Fruit fly (Drosophila melanogaster) whole organism, embryonic: ENCODE data around the gene PIG-U.
A peak's percentile ranks its signal among the peaks of the same experiment; 100 is the strongest.

Experiments
- Asciz ChIP-seq: fragments of 200-800 bp; sonication (Bioruptor generic); optimal IDR thresholded peaks from 2 replicates; lab custom pipeline; 2017; ENCODE audit warnings: missing biosample characterization, mild to moderate bottlenecking, missing genetic modification characterization, missing genetic modification reagents
- CG10267 ChIP-seq: fragments of 200-800 bp; sonication (Bioruptor generic); optimal IDR thresholded peaks from 2 replicates; lab custom pipeline; 2018; ENCODE audit warnings: missing biosample characterization, mild to moderate bottlenecking, missing genetic modification characterization, moderate library complexity
- CG10543 ChIP-seq: fragments of 200-800 bp; sonication (Bioruptor generic); optimal IDR thresholded peaks from 3 replicates; lab custom pipeline; 2017; ENCODE audit warnings: missing biosample characterization, mild to moderate bottlenecking, missing genetic modification characterization, moderate library complexity
- CG11456 ChIP-seq: fragments of 200-800 bp; sonication (Bioruptor generic); IDR thresholded peaks from 3 replicates; pipeline ENCODE4 v1.3.6; 2022; ENCODE audit warnings: missing biosample characterization, missing genetic modification characterization
- CG12104 ChIP-seq: fragments of 200-800 bp; sonication (Bioruptor generic); optimal IDR thresholded peaks from 3 replicates; lab custom pipeline; 2016; ENCODE audit warnings: missing biosample characterization, missing genetic modification characterization
- CG12659 ChIP-seq: fragments of 200-800 bp; sonication (Bioruptor generic); optimal IDR thresholded peaks from 3 replicates; lab custom pipeline; 2017; ENCODE audit warnings: mild to moderate bottlenecking, missing biosample characterization, missing genetic modification reagents, missing genetic modification characterization
- CG14014 ChIP-seq: fragments of 200-800 bp; sonication (Bioruptor generic); IDR thresholded peaks from 2 replicates; pipeline ENCODE4 v1.3.6; 2022; ENCODE audit warnings: missing biosample characterization, missing genetic modification characterization
- CG15479 ChIP-seq: fragments of 200-800 bp; sonication (Bioruptor generic); optimal IDR thresholded peaks from 3 replicates; lab custom pipeline; 2019; ENCODE audit warnings: missing biosample characterization, mild to moderate bottlenecking, missing genetic modification characterization, moderate library complexity
- CG15601 ChIP-seq: fragments of 200-800 bp; sonication (Bioruptor generic); optimal IDR thresholded peaks from 3 replicates; lab custom pipeline; 2019; ENCODE audit warnings: missing biosample characterization, mild to moderate bottlenecking, missing genetic modification characterization, moderate library complexity
- CG1647 ChIP-seq: fragments of 200-800 bp; sonication (Bioruptor generic); optimal IDR thresholded peaks from 3 replicates; lab custom pipeline; 2016; ENCODE audit warnings: missing biosample characterization, missing genetic modification characterization
- CG17361 ChIP-seq: fragments of 200-800 bp; sonication (Bioruptor generic); IDR thresholded peaks from 3 replicates; pipeline ENCODE4 v1.3.6; 2022; ENCODE audit warnings: missing biosample characterization, missing genetic modification characterization
- CG17385 ChIP-seq: fragments of 200-800 bp; sonication (Bioruptor generic); optimal IDR thresholded peaks from 3 replicates; lab custom pipeline; 2018; ENCODE audit warnings: missing biosample characterization, mild to moderate bottlenecking, missing genetic modification characterization
- CG30020 ChIP-seq: fragments of 200-800 bp; optimal IDR thresholded peaks from 2 replicates; lab custom pipeline; 2019; ENCODE audit warnings: missing biosample characterization, mild to moderate bottlenecking, missing genetic modification characterization, moderate library complexity
- CG3163 ChIP-seq: fragments of 200-800 bp; sonication (Bioruptor generic); optimal IDR thresholded peaks from 3 replicates; lab custom pipeline; 2016; ENCODE audit warnings: missing biosample characterization, missing genetic modification characterization
- CG32532 ChIP-seq: fragments of 200-800 bp; sonication (Bioruptor generic); IDR thresholded peaks from 2 replicates; pipeline ENCODE4 v1.3.6; 2022; ENCODE audit warnings: missing biosample characterization, missing genetic modification characterization
- CG33213 ChIP-seq: fragments of 200-800 bp; sonication (Bioruptor generic); optimal IDR thresholded peaks from 3 replicates; lab custom pipeline; 2016; ENCODE audit warnings: missing biosample characterization, missing genetic modification characterization
- CG6765 ChIP-seq: fragments of 200-800 bp; sonication (Bioruptor generic); optimal IDR thresholded peaks from 3 replicates; lab custom pipeline; 2017; ENCODE audit warnings: missing biosample characterization, mild to moderate bottlenecking, missing genetic modification characterization
- CG7928 ChIP-seq: fragments of 200-800 bp; sonication (Bioruptor generic); optimal IDR thresholded peaks from 2 replicates; lab custom pipeline; 2017; ENCODE audit warnings: missing biosample characterization, mild to moderate bottlenecking, missing genetic modification characterization
- CG9727 ChIP-seq: fragments of 200-800 bp; sonication (Bioruptor generic); optimal IDR thresholded peaks from 3 replicates; lab custom pipeline; 2017; ENCODE audit warnings: missing biosample characterization, mild to moderate bottlenecking, missing genetic modification characterization
- CG9932 ChIP-seq: fragments of 200-800 bp; sonication (Bioruptor generic); IDR thresholded peaks from 2 replicates; pipeline ENCODE4 v1.3.6; 2022; ENCODE audit warnings: missing biosample characterization, missing genetic modification characterization
- Dref ChIP-seq: fragments of 200-800 bp; sonication (Bioruptor generic); IDR thresholded peaks from 2 replicates; pipeline ENCODE4 v1.3.6; 2022; ENCODE audit warnings: missing biosample characterization, missing genetic modification characterization
- Kr ChIP-seq: fragments of 200-800 bp; sonication (Bioruptor generic); optimal IDR thresholded peaks from 2 replicates; lab custom pipeline; 2017; ENCODE audit warnings: missing biosample characterization, mild to moderate bottlenecking, missing genetic modification characterization
- Nf-YC ChIP-seq: fragments of 200-800 bp; optimal IDR thresholded peaks from 3 replicates; lab custom pipeline; 2019; ENCODE audit warnings: missing biosample characterization, mild to moderate bottlenecking, missing genetic modification characterization, moderate library complexity
- Oli ChIP-seq: fragments of 200-800 bp; sonication (Bioruptor generic); optimal IDR thresholded peaks from 2 replicates; lab custom pipeline; 2018; ENCODE audit warnings: missing biosample characterization, mild to moderate bottlenecking, missing genetic modification characterization, moderate library complexity
- Rfx ChIP-seq: fragments of 200-800 bp; sonication (Bioruptor generic); IDR thresholded peaks from 2 replicates; pipeline ENCODE4 v1.3.6; 2022; ENCODE audit warnings: missing biosample characterization, missing genetic modification characterization
- TFAM ChIP-seq: fragments of 200-800 bp; sonication (Bioruptor generic); optimal IDR thresholded peaks from 2 replicates; lab custom pipeline; 2017; ENCODE audit warnings: missing biosample characterization, missing genetic modification characterization, inconsistent platforms
- ash1 ChIP-seq: fragments of 200-800 bp; sonication (Bioruptor generic); optimal IDR thresholded peaks from 2 replicates; lab custom pipeline; 2018; ENCODE audit warnings: missing biosample characterization, mild to moderate bottlenecking, missing genetic modification characterization
- ato ChIP-seq: fragments of 200-800 bp; sonication (Bioruptor generic); IDR thresholded peaks from 2 replicates; pipeline ENCODE4 v1.3.6; 2022; ENCODE audit warnings: missing biosample characterization, missing genetic modification characterization; ENCODE audit not compliant: partially characterized antibody
- az2 ChIP-seq: fragments of 200-800 bp; sonication (Bioruptor generic); optimal IDR thresholded peaks from 3 replicates; lab custom pipeline; 2016; ENCODE audit warnings: missing biosample characterization, missing genetic modification characterization
- chinmo ChIP-seq: fragments of 200-800 bp; sonication (Bioruptor generic); IDR thresholded peaks from 4 replicates; pipeline ENCODE4 v1.3.6; 2022; ENCODE audit warnings: missing biosample characterization, missing genetic modification characterization; ENCODE audit not compliant: partially characterized antibody
- crp ChIP-seq, 2 experiments: fragments of 200-800 bp; sonication (Bioruptor generic); optimal IDR thresholded peaks; 2 replicates in 1 of 2; 3 replicates in 1 of 2; lab custom pipeline; 2017; ENCODE audit warnings: missing biosample characterization in 2 of 2, missing genetic modification characterization in 2 of 2, mild to moderate bottlenecking in 1 of 2, moderate library complexity in 1 of 2
- dmrt99B ChIP-seq: fragments of 200-800 bp; sonication (Bioruptor generic); optimal IDR thresholded peaks from 2 replicates; lab custom pipeline; 2018; ENCODE audit warnings: missing biosample characterization, mild to moderate bottlenecking, missing genetic modification characterization, moderate library complexity
- fd96Cb ChIP-seq: fragments of 200-800 bp; sonication (Bioruptor generic); optimal IDR thresholded peaks from 2 replicates; lab custom pipeline; 2018; ENCODE audit warnings: missing biosample characterization, mild to moderate bottlenecking, missing genetic modification characterization, moderate library complexity
- gcm ChIP-seq: fragments of 200-800 bp; sonication (Bioruptor generic); optimal IDR thresholded peaks from 2 replicates; lab custom pipeline; 2019; ENCODE audit warnings: missing biosample characterization, mild to moderate bottlenecking, missing genetic modification characterization, moderate library complexity
- gfzf ChIP-seq: fragments of 200-800 bp; sonication (Bioruptor generic); optimal IDR thresholded peaks from 2 replicates; lab custom pipeline; 2016; ENCODE audit warnings: missing biosample characterization, mild to moderate bottlenecking, missing genetic modification characterization, moderate library complexity
- insv ChIP-seq, 2 experiments: fragments of 200-800 bp; sonication (Bioruptor generic); optimal IDR thresholded peaks; 3 replicates each; lab custom pipeline; 2016 to 2018; ENCODE audit warnings: missing biosample characterization in 2 of 2, missing genetic modification characterization in 2 of 2
- inv ChIP-seq: fragments of 200-800 bp; sonication (Bioruptor generic); IDR thresholded peaks from 2 replicates; pipeline ENCODE4 v1.3.6; 2022; ENCODE audit warnings: missing biosample characterization, missing genetic modification characterization; ENCODE audit not compliant: partially characterized antibody
- jigr1 ChIP-seq: fragments of 200-800 bp; sonication (Bioruptor generic); IDR thresholded peaks from 3 replicates; pipeline ENCODE4 v1.3.6; 2022; ENCODE audit warnings: missing biosample characterization, missing genetic modification characterization
- knrl ChIP-seq: fragments of 200-800 bp; sonication (Bioruptor generic); IDR thresholded peaks from 3 replicates; pipeline ENCODE4 v1.3.6; 2022; ENCODE audit warnings: missing biosample characterization, missing genetic modification characterization; ENCODE audit not compliant: partially characterized antibody
- odd ChIP-seq: fragments of 200-800 bp; sonication (Bioruptor generic); optimal IDR thresholded peaks from 2 replicates; lab custom pipeline; 2017; ENCODE audit warnings: missing biosample characterization, mild to moderate bottlenecking, missing genetic modification characterization
- pho ChIP-seq: fragments of 200-800 bp; sonication (Bioruptor generic); optimal IDR thresholded peaks from 2 replicates; lab custom pipeline; 2016; ENCODE audit warnings: missing biosample characterization, missing genetic modification characterization
- pnt ChIP-seq: fragments of 200-800 bp; sonication (Bioruptor generic); optimal IDR thresholded peaks from 3 replicates; lab custom pipeline; 2016; ENCODE audit warnings: missing biosample characterization, missing genetic modification characterization
- pros ChIP-seq: fragments of 200-800 bp; sonication (Bioruptor generic); optimal IDR thresholded peaks from 3 replicates; lab custom pipeline; 2019; ENCODE audit warnings: missing biosample characterization, mild to moderate bottlenecking, missing genetic modification characterization, moderate library complexity
- pum ChIP-seq: fragments of 200-800 bp; sonication (Bioruptor generic); optimal IDR thresholded peaks from 2 replicates; lab custom pipeline; 2016; ENCODE audit warnings: missing biosample characterization, missing genetic modification characterization
- row ChIP-seq: fragments of 200-800 bp; sonication (Bioruptor generic); IDR thresholded peaks from 3 replicates; pipeline ENCODE4 v1.3.6; 2022; ENCODE audit warnings: missing biosample characterization, missing genetic modification characterization
- slou ChIP-seq: fragments of 200-800 bp; sonication (Bioruptor generic); optimal IDR thresholded peaks from 3 replicates; lab custom pipeline; 2016; ENCODE audit warnings: missing biosample characterization, missing genetic modification characterization
- tll ChIP-seq, 2 experiments: fragments of 200-800 bp in 1 of 2; fragments of >200 bp in 1 of 2; sonication (Bioruptor generic) in 1 of 2; optimal IDR thresholded peaks; 2 replicates each; lab custom pipeline; 2017 to 2019; ENCODE audit warnings: missing biosample characterization in 2 of 2, missing genetic modification characterization in 2 of 2, mild to moderate bottlenecking in 1 of 2, moderate library complexity in 1 of 2
- tx ChIP-seq: fragments of 200-800 bp; sonication (Bioruptor generic); optimal IDR thresholded peaks from 2 replicates; lab custom pipeline; 2016; ENCODE audit warnings: missing biosample characterization, missing genetic modification characterization

The PIG-U gene

dm6 chr2L:8534515-8535295 lies 19.8 kb downstream of the PIG-U start (continued):
- peak; percentile 91 for TF ChIP-seq CG12104 (GFP tag; lab: Kevin White, UChicago)
- TF ChIP-seq az2 (GFP tag; lab: Kevin White, UChicago): peak; percentile 95
- peak; percentile 97 for TF ChIP-seq gcm (GFP tag; lab: Kevin White, UChicago)
- peak; percentile 64 for TF ChIP-seq CG6765 (GFP tag; lab: Kevin White, UChicago)
- no peak; the same call in 1 of the 2 replicates for TF ChIP-seq inv (GFP tag; lab: Robert Waterston, UW)
- peak; percentile 81 for TF ChIP-seq TFAM
- TF ChIP-seq Nf-YC (tag; lab: Kevin White, UChicago): peak; percentile 83
- peak; percentile 74 for TF ChIP-seq CG10543 (GFP tag; lab: Kevin White, UChicago)
- peak; percentile 84 for TF ChIP-seq CG11456 (GFP tag; lab: Robert Waterston, UW)
- TF ChIP-seq CG15601 (tag; lab: Kevin White, UChicago): peak; percentile 96
- TF ChIP-seq CG30020 (tag; lab: Kevin White, UChicago): peak; percentile 70
- peak; percentile 67 for TF ChIP-seq CG33213 (GFP tag; lab: Kevin White, UChicago)
- no peak for TF ChIP-seq ash1 (GFP tag; lab: Kevin White, UChicago)
- TF ChIP-seq chinmo (GFP tag; lab: Robert Waterston, UW): peak; percentile 90; the same call in 3 of the 4 replicates
- TF ChIP-seq CG32532: peak; percentile 75
- TF ChIP-seq jigr1 (GFP tag; lab: Robert Waterston, UW): peak; percentile 97
- TF ChIP-seq CG1647 (GFP tag; lab: Kevin White, UChicago): peak; percentile 78
- peak; percentile 98 for TF ChIP-seq Oli (tag; lab: Kevin White, UChicago)
- no peak for TF ChIP-seq Dref
- peak; percentile 93 for TF ChIP-seq CG12659 (GFP tag; lab: Kevin White, UChicago)
- peak; percentile 89 for TF ChIP-seq pnt (GFP tag; lab: Kevin White, UChicago)
- peak; percentile 91 for TF ChIP-seq CG3163 (GFP tag; lab: Kevin White, UChicago)
- TF ChIP-seq CG9727 (GFP tag; lab: Kevin White, UChicago): peak; percentile 57
- peak; percentile 98 for TF ChIP-seq fd96Cb
- TF ChIP-seq knrl (GFP tag; lab: Robert Waterston, UW): peak; percentile 65; the same call in 1 of the 3 replicates
- TF ChIP-seq CG15479: no peak
- peak; percentile 69 for TF ChIP-seq slou (GFP tag; lab: Kevin White, UChicago)
- no peak for TF ChIP-seq tll (GFP tag; optimal IDR thresholded peaks at IDR 0.05; lab: Kevin White, UChicago)
- peak; percentile 15 to 68 for TF ChIP-seq crp (GFP tag; optimal IDR thresholded peaks at IDR 0.05; lab: Kevin White, UChicago)
- TF ChIP-seq CG17385 (GFP tag; lab: Kevin White, UChicago): peak; percentile 92
- peak; percentile 89 for TF ChIP-seq Rfx (GFP tag; lab: Robert Waterston, UW)
- peak; percentile 86 for TF ChIP-seq CG14014 (GFP tag; lab: Robert Waterston, UW)
- peak; percentile 96 for TF ChIP-seq row
- peak; percentile 85 for TF ChIP-seq pum (GFP tag; lab: Kevin White, UChicago)
- TF ChIP-seq insv (GFP tag; optimal IDR thresholded peaks at IDR 0.05; lab: Kevin White, UChicago): peak in 1 of 2 experiments; percentile 51
- no peak for TF ChIP-seq ato
- peak; percentile 61 for TF ChIP-seq CG9932 (GFP tag; lab: Robert Waterston, UW)
- TF ChIP-seq pros: peak; percentile 28
- TF ChIP-seq pho (GFP tag; lab: Kevin White, UChicago): no peak
- TF ChIP-seq CG17361 (GFP tag; lab: Robert Waterston, UW): peak; percentile 79
- no peak for TF ChIP-seq Kr (GFP tag; lab: Kevin White, UChicago)
- TF ChIP-seq odd (GFP tag; lab: Kevin White, UChicago): peak; percentile 91
- peak; percentile 51 for TF ChIP-seq CG7928 (GFP tag; lab: Kevin White, UChicago)
- peak; percentile 74 for TF ChIP-seq tx (GFP tag; lab: Kevin White, UChicago)
- TF ChIP-seq CG10267 (tag; lab: Kevin White, UChicago): peak; percentile 86
- peak; percentile 99 for TF ChIP-seq dmrt99B
- no peak for TF ChIP-seq gfzf (GFP tag; lab: Kevin White, UChicago)
- peak; percentile 98 for TF ChIP-seq Asciz
